Fruit fly (Drosophila melanogaster) whole organism, embryonic: ENCODE measurements around the gene CG13138.

Experiments used
- CG10366 ChIP-seq: fragments of 200-800 bp; sonication (Bioruptor generic); IDR thresholded peaks from 2 replicates; pipeline ENCODE4 v1.3.6; 2022; ENCODE audit warnings: missing biosample characterization, missing genetic modification characterization
- CG10959 ChIP-seq: fragments of 200-800 bp; sonication (Bioruptor generic); IDR thresholded peaks from 2 replicates; pipeline ENCODE4 v1.3.6; 2022; ENCODE audit warnings: missing biosample characterization, missing genetic modification characterization
- CG10979 ChIP-seq: fragments of 200-800 bp; sonication (Bioruptor generic); optimal IDR thresholded peaks from 2 replicates; lab custom pipeline; 2018; ENCODE audit warnings: missing biosample characterization, mild to moderate bottlenecking, missing genetic modification characterization, moderate library complexity
- CG12155 ChIP-seq: fragments of 200-800 bp; sonication (Bioruptor generic); optimal IDR thresholded peaks from 3 replicates; lab custom pipeline; 2016; ENCODE audit warnings: missing biosample characterization, missing genetic modification characterization
- CG12236 ChIP-seq: fragments of 200-800 bp; sonication (Bioruptor generic); optimal IDR thresholded peaks from 2 replicates; lab custom pipeline; 2016; ENCODE audit warnings: missing biosample characterization, missing genetic modification characterization
- CG12744 ChIP-seq: fragments of 200-800 bp; sonication (Bioruptor generic); optimal IDR thresholded peaks from 2 replicates; lab custom pipeline; 2016; ENCODE audit warnings: missing biosample characterization, missing genetic modification characterization
- CG13424 ChIP-seq: fragments of 200-800 bp; sonication (Bioruptor generic); optimal IDR thresholded peaks from 2 replicates; lab custom pipeline; 2019; ENCODE audit warnings: missing biosample characterization, mild to moderate bottlenecking, missing genetic modification characterization, moderate library complexity
- CG13775 ChIP-seq: fragments of 200-800 bp; sonication (Bioruptor generic); optimal IDR thresholded peaks from 3 replicates; lab custom pipeline; 2017; ENCODE audit warnings: missing biosample characterization, mild to moderate bottlenecking, missing genetic modification characterization
- CG15011 ChIP-seq: fragments of 200-800 bp; sonication (Bioruptor generic); optimal IDR thresholded peaks from 3 replicates; lab custom pipeline; 2018; ENCODE audit warnings: missing biosample characterization, mild to moderate bottlenecking, missing genetic modification characterization
- CG17328 ChIP-seq: fragments of 200-800 bp; sonication (Bioruptor generic); IDR thresholded peaks from 2 replicates; pipeline ENCODE4 v1.3.6; 2022; ENCODE audit warnings: missing biosample characterization, missing genetic modification characterization
- CG17568 ChIP-seq: fragments of 200-800 bp; sonication (Bioruptor generic); optimal IDR thresholded peaks from 2 replicates; lab custom pipeline; 2018; ENCODE audit warnings: missing biosample characterization, mild to moderate bottlenecking, missing genetic modification characterization, moderate library complexity
- CG3065 ChIP-seq: fragments of 200-800 bp; sonication (Bioruptor generic); optimal IDR thresholded peaks from 2 replicates; lab custom pipeline; 2016; ENCODE audit warnings: missing biosample characterization, missing genetic modification characterization
- CG34224 ChIP-seq: fragments of 200-800 bp; sonication (Bioruptor generic); IDR thresholded peaks from 3 replicates; pipeline ENCODE4 v1.3.6; 2022; ENCODE audit warnings: missing biosample characterization, missing genetic modification characterization; ENCODE audit not compliant: partially characterized antibody
- CG4424 ChIP-seq: fragments of 200-800 bp; sonication (Bioruptor generic); optimal IDR thresholded peaks from 3 replicates; lab custom pipeline; 2016; ENCODE audit warnings: missing biosample characterization, missing genetic modification characterization
- CG4707 ChIP-seq: fragments of 200-800 bp; sonication (Bioruptor generic); optimal IDR thresholded peaks from 2 replicates; lab custom pipeline; 2018; ENCODE audit warnings: missing biosample characterization, mild to moderate bottlenecking, missing genetic modification characterization, moderate library complexity
- CG7271 ChIP-seq: fragments of 200-800 bp; sonication (Bioruptor generic); optimal IDR thresholded peaks from 2 replicates; lab custom pipeline; 2018; ENCODE audit warnings: missing biosample characterization, mild to moderate bottlenecking, missing genetic modification characterization, moderate library complexity
- CG7372 ChIP-seq: fragments of 200-800 bp; sonication (Bioruptor generic); IDR thresholded peaks from 2 replicates; pipeline ENCODE4 v1.3.6; 2022; ENCODE audit warnings: missing biosample characterization, missing genetic modification characterization
- CG7556 ChIP-seq: fragments of 200-800 bp; sonication (Bioruptor generic); optimal IDR thresholded peaks from 2 replicates; lab custom pipeline; 2017; ENCODE audit warnings: missing biosample characterization, mild to moderate bottlenecking, missing genetic modification characterization
- CG9437 ChIP-seq: fragments of 200-800 bp; sonication (Bioruptor generic); optimal IDR thresholded peaks from 2 replicates; lab custom pipeline; 2018; ENCODE audit warnings: missing biosample characterization, mild to moderate bottlenecking, missing genetic modification characterization
- CrebB ChIP-seq: fragments of 200-800 bp; sonication (Bioruptor generic); optimal IDR thresholded peaks from 3 replicates; lab custom pipeline; 2018; ENCODE audit warnings: missing biosample characterization, mild to moderate bottlenecking, missing genetic modification characterization
- D19B ChIP-seq: fragments of 200-800 bp; sonication (Bioruptor generic); optimal IDR thresholded peaks from 2 replicates; lab custom pipeline; 2017; ENCODE audit warnings: missing biosample characterization, mild to moderate bottlenecking, missing genetic modification characterization
- Dip3 ChIP-seq: fragments of 200-800 bp; sonication (Bioruptor generic); optimal IDR thresholded peaks from 3 replicates; lab custom pipeline; 2016; ENCODE audit warnings: missing biosample characterization, missing genetic modification characterization
- Dp ChIP-seq: fragments of 200-800 bp; sonication (Bioruptor generic); optimal IDR thresholded peaks from 2 replicates; lab custom pipeline; 2018; ENCODE audit warnings: missing biosample characterization, mild to moderate bottlenecking, missing genetic modification characterization, moderate library complexity
- ERR ChIP-seq: fragments of 200-800 bp; sonication (Bioruptor generic); optimal IDR thresholded peaks from 2 replicates; lab custom pipeline; 2016; ENCODE audit warnings: missing biosample characterization, missing genetic modification characterization
- Fer1 ChIP-seq: fragments of 200-800 bp; sonication (Bioruptor generic); optimal IDR thresholded peaks from 2 replicates; lab custom pipeline; 2017; ENCODE audit warnings: missing biosample characterization, mild to moderate bottlenecking, missing genetic modification characterization
- GATAe ChIP-seq: fragments of 200-800 bp; sonication (Bioruptor generic); conservative IDR thresholded peaks from 2 replicates; pipeline ENCODE4 v1.3.6; 2022; ENCODE audit warnings: missing biosample characterization, missing genetic modification characterization
- Meics ChIP-seq: fragments of 200-800 bp; sonication (Bioruptor generic); optimal IDR thresholded peaks from 2 replicates; lab custom pipeline; 2017; ENCODE audit warnings: missing biosample characterization, mild to moderate bottlenecking, missing genetic modification characterization
- Optix ChIP-seq: fragments of 200-800 bp; sonication (Bioruptor generic); IDR thresholded peaks from 3 replicates; pipeline ENCODE4 v1.3.6; 2022; ENCODE audit warnings: missing biosample characterization, missing genetic modification characterization
- Ptx1 ChIP-seq: fragments of 200-800 bp; sonication (Bioruptor generic); IDR thresholded peaks from 2 replicates; pipeline ENCODE4 v1.3.6; 2022; ENCODE audit warnings: missing biosample characterization, missing genetic modification characterization
- Sry-β ChIP-seq: fragments of 200-800 bp; sonication (Bioruptor generic); optimal IDR thresholded peaks from 2 replicates; lab custom pipeline; 2018; ENCODE audit warnings: missing biosample characterization, mild to moderate bottlenecking, missing genetic modification characterization, moderate library complexity
- Sry-δ ChIP-seq: fragments of 200-800 bp; sonication (Bioruptor generic); optimal IDR thresholded peaks from 2 replicates; lab custom pipeline; 2016; ENCODE audit warnings: missing biosample characterization, missing genetic modification characterization
- Xbp1 ChIP-seq: fragments of 200-800 bp; sonication (Bioruptor generic); optimal IDR thresholded peaks from 3 replicates; lab custom pipeline; 2016; ENCODE audit warnings: missing biosample characterization, mild to moderate bottlenecking, missing genetic modification characterization
- cas ChIP-seq: fragments of 200-800 bp; sonication (Bioruptor generic); IDR thresholded peaks from 2 replicates; pipeline ENCODE4 v1.3.6; 2022; ENCODE audit warnings: missing biosample characterization, missing genetic modification characterization
- chinmo ChIP-seq: fragments of 200-800 bp; sonication (Bioruptor generic); IDR thresholded peaks from 4 replicates; pipeline ENCODE4 v1.3.6; 2022; ENCODE audit warnings: missing biosample characterization, missing genetic modification characterization; ENCODE audit not compliant: partially characterized antibody
- ci ChIP-seq: fragments of 200-800 bp; sonication (Bioruptor generic); IDR thresholded peaks from 3 replicates; pipeline ENCODE4 v1.3.6; 2022; ENCODE audit warnings: missing biosample characterization, missing genetic modification characterization
- fd102C ChIP-seq: fragments of 200-800 bp; sonication (Bioruptor generic); optimal IDR thresholded peaks from 2 replicates; lab custom pipeline; 2018; ENCODE audit warnings: missing biosample characterization, mild to moderate bottlenecking, missing genetic modification characterization, moderate library complexity
- ftz-f1 ChIP-seq: fragments of 200-800 bp; sonication (Bioruptor generic); optimal IDR thresholded peaks from 2 replicates; lab custom pipeline; 2016; ENCODE audit warnings: missing biosample characterization, missing genetic modification characterization
- gcm ChIP-seq: fragments of 200-800 bp; sonication (Bioruptor generic); optimal IDR thresholded peaks from 2 replicates; lab custom pipeline; 2019; ENCODE audit warnings: missing biosample characterization, mild to moderate bottlenecking, missing genetic modification characterization, moderate library complexity
- grau ChIP-seq: fragments of 200-800 bp; optimal IDR thresholded peaks from 3 replicates; lab custom pipeline; 2019; ENCODE audit warnings: missing biosample characterization, mild to moderate bottlenecking, missing genetic modification characterization, moderate library complexity
- mirr ChIP-seq: fragments of 200-800 bp; sonication (Bioruptor generic); optimal IDR thresholded peaks from 3 replicates; lab custom pipeline; 2018; ENCODE audit warnings: missing biosample characterization, mild to moderate bottlenecking, missing genetic modification characterization
- pan ChIP-seq, 4 experiments: fragments of >200 bp in 3 of 4; fragments of 200-800 bp in 1 of 4; sonication (Bioruptor generic) in 1 of 4; optimal IDR thresholded peaks in 3 of 4; IDR thresholded peaks in 1 of 4; 2 replicates each; pipeline versions ENCODE4 v1.3.6 to Lab custom; 2017 to 2022; ENCODE audit warnings: missing biosample characterization in 2 of 4, missing genetic modification characterization in 2 of 4, mixed read lengths in 1 of 4
- row ChIP-seq: fragments of 200-800 bp; sonication (Bioruptor generic); IDR thresholded peaks from 3 replicates; pipeline ENCODE4 v1.3.6; 2022; ENCODE audit warnings: missing biosample characterization, missing genetic modification characterization
- seq ChIP-seq: fragments of 200-800 bp; sonication (Bioruptor generic); IDR thresholded peaks from 2 replicates; pipeline ENCODE4 v1.3.6; 2022; ENCODE audit warnings: missing biosample characterization, missing genetic modification characterization
- sima ChIP-seq: fragments of 200-800 bp; sonication (Bioruptor generic); optimal IDR thresholded peaks from 2 replicates; lab custom pipeline; 2016; ENCODE audit warnings: missing biosample characterization, missing genetic modification characterization
- slou ChIP-seq: fragments of 200-800 bp; sonication (Bioruptor generic); optimal IDR thresholded peaks from 3 replicates; lab custom pipeline; 2016; ENCODE audit warnings: missing biosample characterization, missing genetic modification characterization
- slp2 ChIP-seq: fragments of 200-800 bp; sonication (Bioruptor generic); optimal IDR thresholded peaks from 2 replicates; lab custom pipeline; 2016; ENCODE audit warnings: missing biosample characterization, missing genetic modification characterization
- ssp ChIP-seq: fragments of 200-800 bp; sonication (Bioruptor generic); IDR thresholded peaks from 2 replicates; pipeline ENCODE4 v1.3.6; 2022; ENCODE audit warnings: missing biosample characterization, missing genetic modification characterization
- tin ChIP-seq: fragments of 200-800 bp; sonication (Bioruptor generic); optimal IDR thresholded peaks from 3 replicates; lab custom pipeline; 2016; ENCODE audit warnings: missing biosample characterization, missing genetic modification characterization

The CG13138 gene

dm6 chr2L:10306518-10307260 is 4.9 kb upstream of the CG13138 start, which contains the start of the genes CG5390 and CG4968 (continued):
- TF ChIP-seq CG10366 (GFP tag; lab: Robert Waterston, UW): peak; percentile 72
- TF ChIP-seq CG7271 (tag; lab: Kevin White, UChicago): no peak
- TF ChIP-seq chinmo (GFP tag; lab: Robert Waterston, UW): 0 out of 4 replicates have a peak, but pooled peaks have one; percentile 65
- TF ChIP-seq pan (optimal IDR thresholded peaks at IDR 0.05; lab: Kevin White, UChicago): no peak
- TF ChIP-seq pan (GFP tag; optimal IDR thresholded peaks at IDR 0.05 in 1 of 2, IDR thresholded peaks at IDR 0.05 in 1 of 2): peak in 1 of 2 experiments; percentile 73
- TF ChIP-seq tin (GFP tag; lab: Kevin White, UChicago): peak; percentile 46
- TF ChIP-seq D19B (GFP tag; lab: Kevin White, UChicago): peak; percentile 50
- TF ChIP-seq cas (GFP tag; lab: Robert Waterston, UW): peak; percentile 59; the same call in 1 of the 2 replicates
- TF ChIP-seq CG17568 (GFP tag; lab: Kevin White, UChicago): peak; percentile 57
- TF ChIP-seq row: peak; percentile 82
- TF ChIP-seq sima: no peak
- TF ChIP-seq Meics (GFP tag; lab: Kevin White, UChicago): peak; percentile 78
- TF ChIP-seq CG4424 (GFP tag; lab: Kevin White, UChicago): peak; percentile 57
- peak; percentile 67 for TF ChIP-seq Xbp1
- peak; percentile 51; the same call in 2 of the 3 replicates for TF ChIP-seq CG34224 (GFP tag; lab: Robert Waterston, UW)
- peak; percentile 64 for TF ChIP-seq gcm (GFP tag; lab: Kevin White, UChicago)
- peak; percentile 55 for TF ChIP-seq CG13775 (GFP tag; lab: Kevin White, UChicago)
- TF ChIP-seq Sry-δ (GFP tag; lab: Kevin White, UChicago): peak; percentile 76
- TF ChIP-seq CG10979 (tag; lab: Kevin White, UChicago): peak; percentile 62
- no peak for TF ChIP-seq ERR
- peak; percentile 82 for TF ChIP-seq CG13424 (tag; lab: Kevin White, UChicago)
- peak; percentile 56 for TF ChIP-seq CrebB (tag; lab: Kevin White, UChicago)
- TF ChIP-seq CG12744 (GFP tag; lab: Kevin White, UChicago): no peak
- peak; percentile 6 for TF ChIP-seq ftz-f1 (GFP tag; lab: Kevin White, UChicago)
- TF ChIP-seq CG3065 (GFP tag; lab: Kevin White, UChicago): no peak
- no peak for TF ChIP-seq CG10959 (GFP tag; lab: Robert Waterston, UW)
- TF ChIP-seq grau (tag; lab: Kevin White, UChicago): peak; percentile 78
- TF ChIP-seq CG15011 (GFP tag; lab: Kevin White, UChicago): peak; percentile 30
- TF ChIP-seq GATAe (GFP tag; lab: Robert Waterston, UW): no peak
- TF ChIP-seq CG7556 (GFP tag; lab: Kevin White, UChicago): peak; percentile 71
- peak; percentile 20 for TF ChIP-seq mirr (GFP tag; lab: Kevin White, UChicago)
- peak; percentile 38 for TF ChIP-seq CG4707
- TF ChIP-seq CG9437 (GFP tag; lab: Kevin White, UChicago): peak; percentile 98
- peak; percentile 50; the same call in 1 of the 2 replicates for TF ChIP-seq Ptx1 (GFP tag; lab: Robert Waterston, UW)
- peak; percentile 83 for TF ChIP-seq Fer1 (GFP tag; lab: Kevin White, UChicago)
- TF ChIP-seq Dip3 (GFP tag; lab: Kevin White, UChicago): peak; percentile 2
- TF ChIP-seq ssp (GFP tag; lab: Robert Waterston, UW): 0 out of 2 replicates have a peak, but pooled peaks have one; percentile 17
- TF ChIP-seq fd102C (GFP tag; lab: Kevin White, UChicago): no peak
- TF ChIP-seq seq: 0 out of 2 replicates have a peak, but pooled peaks have one; percentile 34
- TF ChIP-seq CG12236 (GFP tag; lab: Kevin White, UChicago): no peak
- TF ChIP-seq slp2 (GFP tag; lab: Kevin White, UChicago): no peak
- peak; percentile 1 for TF ChIP-seq Sry-β (GFP tag; lab: Kevin White, UChicago)
- peak; percentile 66 for TF ChIP-seq CG7372 (GFP tag; lab: Robert Waterston, UW)
- peak; percentile 55 for TF ChIP-seq slou (GFP tag; lab: Kevin White, UChicago)
- peak; percentile 67 for TF ChIP-seq CG12155 (GFP tag; lab: Kevin White, UChicago)
- no peak for TF ChIP-seq Optix (GFP tag; lab: Robert Waterston, UW)
- peak; percentile 69 for TF ChIP-seq CG17328 (GFP tag; lab: Robert Waterston, UW)
- peak; percentile 81; the same call in 2 of the 3 replicates for TF ChIP-seq ci
- peak; percentile 58 for TF ChIP-seq Dp (GFP tag; lab: Kevin White, UChicago)
